Worm (Caenorhabditis elegans) whole organism, L3 larva: ENCODE data around the gene C30H6.12.

ENCODE experiments used
- R02D3.7 ChIP-seq: fragments of 150-350 bp; optimal IDR thresholded peaks from 2 replicates; lab custom pipeline; 2014; ENCODE audit warnings: missing biosample characterization, missing genetic modification characterization
- aly-2 ChIP-seq: fragments of 150-350 bp; optimal IDR thresholded peaks from 2 replicates; lab custom pipeline; 2014; ENCODE audit warnings: missing biosample characterization, missing genetic modification characterization
- ama-1 ChIP-seq: fragments of 150-350 bp; optimal IDR thresholded peaks from 2 replicates; lab custom pipeline; 2018
- ceh-28 ChIP-seq: fragments of 150-350 bp; optimal IDR thresholded peaks from 2 replicates; lab custom pipeline; 2014; ENCODE audit warnings: missing biosample characterization, missing genetic modification reagents, missing genetic modification characterization
- ceh-9 ChIP-seq: sonication (generic microtip); optimal IDR thresholded peaks from 2 replicates; lab custom pipeline; 2018; ENCODE audit warnings: missing biosample characterization, missing genetic modification characterization
- egl-27 ChIP-seq: sonication (generic microtip); optimal IDR thresholded peaks from 4 replicates; lab custom pipeline; 2017; ENCODE audit warnings: missing biosample characterization, missing genetic modification reagents, missing genetic modification characterization
- egl-5 ChIP-seq: fragments of 150-350 bp; optimal IDR thresholded peaks from 2 replicates; lab custom pipeline; 2017; ENCODE audit warnings: missing biosample characterization, missing genetic modification reagents, missing genetic modification characterization, inconsistent platforms
- elt-1 ChIP-seq: fragments of 150-350 bp; optimal IDR thresholded peaks from 2 replicates; lab custom pipeline; 2014; ENCODE audit warnings: missing biosample characterization, missing genetic modification characterization
- elt-2 ChIP-seq: sonication (generic microtip); optimal IDR thresholded peaks from 2 replicates; lab custom pipeline; 2016; ENCODE audit warnings: missing genetic modification reagents, mild to moderate bottlenecking, missing genetic modification characterization, missing compliant biosample characterization
- elt-3 ChIP-seq, 3 experiments: fragments of 150-350 bp in 1 of 3; sonication (generic microtip) in 2 of 3; optimal IDR thresholded peaks; 2 replicates in 2 of 3; 4 replicates in 1 of 3; lab custom pipeline; 2014 to 2017; ENCODE audit warnings: missing biosample characterization in 3 of 3, missing genetic modification characterization in 3 of 3
- eor-1 ChIP-seq, 2 experiments: fragments of 150-350 bp; optimal IDR thresholded peaks; 2 replicates each; lab custom pipeline; 2014 to 2018; ENCODE audit warnings: missing biosample characterization in 2 of 2, missing genetic modification characterization in 2 of 2
- fkh-10 ChIP-seq: sonication (generic microtip); optimal IDR thresholded peaks from 2 replicates; lab custom pipeline; 2017; ENCODE audit warnings: missing biosample characterization, missing genetic modification reagents, missing genetic modification characterization
- fkh-2 ChIP-seq: fragments of 150-350 bp; optimal IDR thresholded peaks from 2 replicates; lab custom pipeline; 2014; ENCODE audit warnings: missing biosample characterization, missing genetic modification reagents, missing genetic modification characterization
- fos-1 ChIP-seq: fragments of 150-350 bp; optimal IDR thresholded peaks from 2 replicates; lab custom pipeline; 2014; ENCODE audit warnings: missing biosample characterization, missing genetic modification characterization
- hmg-11 ChIP-seq: sonication (generic microtip); optimal IDR thresholded peaks from 2 replicates; lab custom pipeline; 2016; ENCODE audit warnings: missing genetic modification characterization, missing compliant biosample characterization
- jun-1 ChIP-seq: fragments of 150-350 bp; optimal IDR thresholded peaks from 2 replicates; lab custom pipeline; 2014; ENCODE audit warnings: missing biosample characterization, missing genetic modification reagents, missing genetic modification characterization
- lin-15B ChIP-seq: fragments of 150-350 bp; optimal IDR thresholded peaks from 2 replicates; lab custom pipeline; 2014; ENCODE audit warnings: missing biosample characterization, missing genetic modification characterization
- lin-39 ChIP-seq: fragments of 150-350 bp; optimal IDR thresholded peaks from 2 replicates; lab custom pipeline; 2018; ENCODE audit warnings: missing biosample characterization, missing genetic modification reagents, missing genetic modification characterization
- mdl-1 ChIP-seq: fragments of 150-350 bp; optimal IDR thresholded peaks from 2 replicates; lab custom pipeline; 2014; ENCODE audit warnings: missing biosample characterization, missing genetic modification characterization
- nfya-1 ChIP-seq: sonication (generic microtip); optimal IDR thresholded peaks from 2 replicates; lab custom pipeline; 2017; ENCODE audit warnings: missing genetic modification characterization, mild to moderate bottlenecking, missing compliant biosample characterization, antibody characterized with exemption, moderate library complexity; ENCODE audit not compliant: insufficient read depth
- nhr-11 ChIP-seq: fragments of 150-350 bp; optimal IDR thresholded peaks from 2 replicates; lab custom pipeline; 2014; ENCODE audit warnings: missing biosample characterization, missing genetic modification characterization
- nhr-237 ChIP-seq: fragments of 150-350 bp; optimal IDR thresholded peaks from 2 replicates; lab custom pipeline; 2014; ENCODE audit warnings: missing biosample characterization, missing genetic modification characterization
- nhr-25 ChIP-seq: sonication (generic microtip); optimal IDR thresholded peaks from 2 replicates; lab custom pipeline; 2017; ENCODE audit warnings: missing biosample characterization, missing genetic modification characterization
- nhr-28 ChIP-seq: fragments of 150-350 bp; optimal IDR thresholded peaks from 2 replicates; lab custom pipeline; 2014; ENCODE audit warnings: missing biosample characterization, missing genetic modification characterization
- nhr-43 ChIP-seq: sonication (generic microtip); optimal IDR thresholded peaks from 2 replicates; lab custom pipeline; 2016; ENCODE audit warnings: mild to moderate bottlenecking, missing genetic modification characterization, missing compliant biosample characterization; ENCODE audit not compliant: poor library complexity, severe bottlenecking
- nhr-67 ChIP-seq: fragments of 150-350 bp; optimal IDR thresholded peaks from 2 replicates; lab custom pipeline; 2014; ENCODE audit warnings: missing biosample characterization, missing genetic modification characterization
- nhr-77 ChIP-seq: fragments of 150-350 bp; optimal IDR thresholded peaks from 2 replicates; lab custom pipeline; 2014; ENCODE audit warnings: missing biosample characterization, missing genetic modification characterization
- pha-4 ChIP-seq: fragments of 150-350 bp; optimal IDR thresholded peaks from 2 replicates; lab custom pipeline; 2014; ENCODE audit warnings: missing biosample characterization, missing genetic modification reagents, missing genetic modification characterization
- pqm-1 ChIP-seq: fragments of 150-350 bp; optimal IDR thresholded peaks from 2 replicates; lab custom pipeline; 2017; ENCODE audit warnings: missing biosample characterization, missing genetic modification characterization, inconsistent platforms
- sea-2 ChIP-seq: fragments of 150-350 bp; sonication (generic microtip); optimal IDR thresholded peaks from 4 replicates; lab custom pipeline; 2014; ENCODE audit warnings: missing biosample characterization, missing genetic modification reagents, missing genetic modification characterization
- unc-39 ChIP-seq: sonication (generic microtip); optimal IDR thresholded peaks from 4 replicates; lab custom pipeline; 2017; ENCODE audit warnings: missing biosample characterization, missing genetic modification characterization
- unc-62 ChIP-seq: fragments of 150-350 bp; sonication (generic microtip); optimal IDR thresholded peaks from 4 replicates; lab custom pipeline; 2014; ENCODE audit warnings: missing biosample characterization, missing genetic modification reagents, missing genetic modification characterization
- ztf-11 ChIP-seq: fragments of 150-350 bp; optimal IDR thresholded peaks from 2 replicates; lab custom pipeline; 2014; ENCODE audit warnings: missing biosample characterization, missing genetic modification characterization
- ztf-4 ChIP-seq: fragments of 150-350 bp; optimal IDR thresholded peaks from 2 replicates; lab custom pipeline; 2014; ENCODE audit warnings: missing biosample characterization, missing genetic modification characterization

Gene C30H6.12

DNA sequence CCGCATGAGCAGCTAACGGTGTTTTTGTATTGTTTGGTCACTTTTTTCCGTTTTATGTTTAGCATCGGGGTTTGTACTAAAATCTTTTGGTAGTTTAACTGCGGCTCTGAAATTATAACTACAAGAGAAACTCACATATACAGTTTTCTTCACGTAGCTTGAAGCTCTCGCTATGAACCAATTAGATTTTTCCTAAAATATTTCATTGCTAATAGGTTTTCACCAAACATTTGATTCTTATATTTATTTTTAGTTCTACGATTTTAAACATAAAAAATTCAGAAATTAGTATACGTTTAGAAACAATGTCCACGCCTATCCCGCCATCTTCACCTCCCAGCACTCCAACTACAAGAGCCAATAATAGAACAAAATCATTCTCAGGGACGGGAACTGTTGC is 44.3 kb downstream of the C30H6.12 start, which contains the start of gene C06A12.3:
TSS of gene C06A12.3 (plus strand) at position 301 of the 400 bp plus-strand sequence.
- TF ChIP-seq nhr-28, result no peak
- TF ChIP-seq lin-15B (tag; lab: Kevin White, UChicago), result no peak
- TF ChIP-seq nhr-43, result no peak
- TF ChIP-seq R02D3.7 (tag; lab: Kevin White, UChicago), result no peak
- TF ChIP-seq ama-1 (lab: Kevin White, UChicago), result no peak
- no peak for TF ChIP-seq aly-2 (tag; lab: Kevin White, UChicago)
- TF ChIP-seq egl-5 (tag; lab: Kevin White, UChicago), result no peak
- TF ChIP-seq nhr-11 (tag; lab: Kevin White, UChicago), result no peak
- no peak for TF ChIP-seq unc-39
- TF ChIP-seq nhr-237 (tag; lab: Kevin White, UChicago), result no peak
- TF ChIP-seq unc-62, result no peak
- TF ChIP-seq fkh-10 (GFP tag; lab: Kevin White, UChicago), result no peak
- no peak for TF ChIP-seq nhr-77 (tag; lab: Kevin White, UChicago)
- TF ChIP-seq sea-2 (GFP tag; lab: Kevin White, UChicago), result no peak
- no peak for TF ChIP-seq pha-4 (tag; lab: Kevin White, UChicago)
- no peak for TF ChIP-seq jun-1 (tag; lab: Kevin White, UChicago)
- TF ChIP-seq elt-3 (tag; optimal IDR thresholded peaks at IDR 0.05; lab: Kevin White, UChicago), result no peak
- no peak for TF ChIP-seq ztf-4
- TF ChIP-seq nfya-1 (tag; lab: Kevin White, UChicago), result no peak

- no peak for TF ChIP-seq elt-3 (tag; optimal IDR thresholded peaks at IDR 0.05; lab: Kevin White, UChicago)
- TF ChIP-seq ceh-9 (tag; lab: Kevin White, UChicago), result no peak
- no peak for TF ChIP-seq nhr-43
- no peak for TF ChIP-seq ceh-28
- TF ChIP-seq eor-1 (tag; optimal IDR thresholded peaks at IDR 0.05; lab: Kevin White, UChicago), result no peak
- TF ChIP-seq nhr-67, result no peak
- no peak for TF ChIP-seq ama-1 (lab: Kevin White, UChicago)
- TF ChIP-seq lin-39, result no peak
- TF ChIP-seq ztf-4, result no peak
- TF ChIP-seq unc-62, result no peak
- TF ChIP-seq elt-2 (tag; lab: Kevin White, UChicago), result no peak
- TF ChIP-seq nhr-77 (tag; lab: Kevin White, UChicago), result no peak
- TF ChIP-seq, all 47 proteins: peak for 0
Observed at ce11 chrIV:17431287-17431686, 48.1 kb downstream of the C30H6.12 start, which contains the start of gene lact-6. TSS of gene lact-6 (minus strand) at chrIV:17431387.

DNA sequence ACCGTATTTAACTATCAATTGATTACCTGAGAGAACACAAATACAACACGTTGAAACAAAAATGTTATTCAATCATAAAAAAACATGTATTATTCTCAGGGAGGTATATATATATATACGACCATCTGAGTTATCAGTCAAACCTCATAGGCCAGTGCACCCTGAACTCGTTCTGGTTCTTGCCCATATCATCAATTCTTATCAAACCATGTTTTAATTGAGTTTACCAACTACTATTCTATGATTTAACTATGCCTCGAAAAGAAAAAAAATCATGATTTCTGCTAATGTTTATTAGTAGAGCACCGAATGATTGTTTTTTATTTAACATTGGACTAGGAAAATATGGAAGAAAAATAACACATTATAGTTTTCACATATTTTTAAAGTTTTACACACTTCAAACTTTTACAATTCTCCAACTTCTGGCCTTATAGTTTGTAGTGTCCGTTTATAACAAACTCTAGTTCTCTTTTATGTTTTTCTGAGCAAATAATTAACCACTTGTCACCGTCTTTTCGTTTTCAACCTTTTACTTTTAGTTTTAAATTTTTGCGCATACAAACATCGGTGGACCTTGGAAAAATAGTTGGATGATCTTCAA is 49.2 kb downstream of the C30H6.12 start:
- TF ChIP-seq fos-1 (no peak), egl-27 (tag; lab: Kevin White, UChicago) (no peak), fkh-2 (tag; lab: Kevin White, UChicago) (no peak), ztf-4 (no peak), hmg-11 (tag; lab: Kevin White, UChicago) (no peak), nhr-25 (tag; lab: Kevin White, UChicago) (no peak), ztf-11 (tag; lab: Kevin White, UChicago) (no peak), pha-4 (tag; lab: Kevin White, UChicago) (peak; percentile 5), elt-2 (tag; lab: Kevin White, UChicago) (peak; percentile 55), fkh-10 (GFP tag; lab: Kevin White, UChicago) (no peak), elt-1 (tag; lab: Kevin White, UChicago) (no peak), lin-39 (no peak), sea-2 (GFP tag; lab: Kevin White, UChicago) (no peak), pqm-1 (tag; lab: Kevin White, UChicago) (peak; percentile 41)

DNA sequence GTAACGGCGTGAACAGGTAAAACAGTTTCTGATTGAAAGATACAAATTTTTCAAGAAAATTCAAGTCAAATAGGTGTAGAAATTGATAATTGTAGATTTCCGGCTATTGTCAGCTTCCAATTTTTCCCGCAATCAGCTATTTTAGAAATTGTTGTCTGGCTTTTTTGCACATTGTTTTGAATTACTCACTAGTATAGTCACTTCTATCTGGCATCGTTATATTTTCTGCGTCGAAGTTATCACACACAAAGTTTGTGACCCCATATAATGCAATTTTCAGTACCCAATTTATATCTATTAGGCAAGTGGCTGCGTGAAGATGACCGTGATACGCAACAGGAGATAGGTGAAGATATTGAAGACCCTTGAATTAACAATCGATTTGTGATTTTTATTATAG is 52.1 kb downstream of the C30H6.12 start:
- TF ChIP-seq elt-2 (tag; lab: Kevin White, UChicago) (no peak), nhr-28 (no peak), elt-3 (tag; optimal IDR thresholded peaks at IDR 0.05; lab: Kevin White, UChicago) (no peak), pha-4 (tag; lab: Kevin White, UChicago) (no peak), mdl-1 (no peak), sea-2 (GFP tag; lab: Kevin White, UChicago) (no peak), ama-1 (lab: Kevin White, UChicago) (no peak), unc-62 (no peak), hmg-11 (tag; lab: Kevin White, UChicago) (no peak), fos-1 (no peak)
